Fruit fly (Drosophila melanogaster) whole organism, prepupa: Measurements from ENCODE around the gene CG15728.
A peak's percentile ranks its signal among the peaks of the same experiment; 100 is the strongest.

Experiments used
- Blimp-1 ChIP-seq: fragments of 200-800 bp; sonication (Bioruptor generic); optimal IDR thresholded peaks from 3 replicates; lab custom pipeline; 2017; ENCODE audit warnings: missing biosample characterization, missing genetic modification characterization, mild to moderate bottlenecking, moderate library complexity, missing genetic modification reagents
- CG10631 ChIP-seq: fragments of 200-800 bp; sonication (Bioruptor generic); optimal IDR thresholded peaks from 2 replicates; lab custom pipeline; 2016; ENCODE audit warnings: missing biosample characterization, missing genetic modification characterization
- CG10669 ChIP-seq: fragments of 200-800 bp; sonication (Bioruptor generic); optimal IDR thresholded peaks from 3 replicates; lab custom pipeline; 2018; ENCODE audit warnings: missing biosample characterization, mild to moderate bottlenecking, missing genetic modification characterization, moderate library complexity
- CG11294 ChIP-seq: fragments of 200-800 bp; sonication (Bioruptor generic); IDR thresholded peaks from 2 replicates; pipeline ENCODE4 v1.3.6; 2022; ENCODE audit warnings: missing biosample characterization, missing genetic modification characterization
- CG11762 ChIP-seq: fragments of 200-800 bp; sonication (Bioruptor generic); optimal IDR thresholded peaks from 3 replicates; lab custom pipeline; 2016; ENCODE audit warnings: missing biosample characterization, missing genetic modification characterization; ENCODE audit not compliant: insufficient read depth
- CG11902 ChIP-seq: fragments of 200-800 bp; sonication (Bioruptor generic); optimal IDR thresholded peaks from 3 replicates; lab custom pipeline; 2016; ENCODE audit warnings: missing biosample characterization, missing genetic modification characterization
- CG15336 ChIP-seq: fragments of 200-800 bp; sonication (Bioruptor generic); IDR thresholded peaks from 2 replicates; pipeline ENCODE4 v1.3.6; 2022; ENCODE audit warnings: missing biosample characterization, missing genetic modification characterization
- CG1621 ChIP-seq: fragments of 200-800 bp; sonication (Bioruptor generic); optimal IDR thresholded peaks from 3 replicates; lab custom pipeline; 2018; ENCODE audit warnings: missing biosample characterization, mild to moderate bottlenecking, missing genetic modification characterization
- CG16779 ChIP-seq: fragments of 200-800 bp; sonication (Bioruptor generic); optimal IDR thresholded peaks from 3 replicates; lab custom pipeline; 2017; ENCODE audit warnings: missing biosample characterization, mild to moderate bottlenecking, missing genetic modification characterization
- CG3032 ChIP-seq: fragments of 200-800 bp; optimal IDR thresholded peaks from 2 replicates; lab custom pipeline; 2019; ENCODE audit warnings: missing biosample characterization, mild to moderate bottlenecking, missing genetic modification characterization, moderate library complexity
- CG31627 ChIP-seq: fragments of 200-800 bp; sonication (Bioruptor generic); optimal IDR thresholded peaks from 3 replicates; lab custom pipeline; 2016; ENCODE audit warnings: missing biosample characterization, missing genetic modification characterization
- CG34406 ChIP-seq: fragments of 200-800 bp; sonication (Bioruptor generic); optimal IDR thresholded peaks from 3 replicates; lab custom pipeline; 2016; ENCODE audit warnings: missing biosample characterization, missing genetic modification characterization
- CG3919 ChIP-seq: fragments of 200-800 bp; sonication (Bioruptor generic); optimal IDR thresholded peaks from 3 replicates; lab custom pipeline; 2016; ENCODE audit warnings: missing biosample characterization, missing genetic modification characterization
- CG4318 ChIP-seq: fragments of 200-800 bp; sonication (Bioruptor generic); optimal IDR thresholded peaks from 3 replicates; lab custom pipeline; 2017; ENCODE audit warnings: missing biosample characterization, mild to moderate bottlenecking, missing genetic modification characterization
- CG6163 ChIP-seq: fragments of 200-800 bp; sonication (Bioruptor generic); IDR thresholded peaks from 3 replicates; pipeline ENCODE4 v1.3.6; 2022; ENCODE audit warnings: missing biosample characterization, missing genetic modification characterization
- CG6276 ChIP-seq: fragments of 200-800 bp; sonication (Bioruptor generic); optimal IDR thresholded peaks from 2 replicates; lab custom pipeline; 2017; ENCODE audit warnings: missing biosample characterization, mild to moderate bottlenecking, missing genetic modification characterization
- CG6792 ChIP-seq: fragments of 200-800 bp; sonication (Bioruptor generic); optimal IDR thresholded peaks from 3 replicates; lab custom pipeline; 2016; ENCODE audit warnings: missing biosample characterization, missing genetic modification characterization
- CG6854 ChIP-seq: fragments of 200-800 bp; sonication (Bioruptor generic); optimal IDR thresholded peaks from 2 replicates; lab custom pipeline; 2017; ENCODE audit warnings: missing biosample characterization, mild to moderate bottlenecking, missing genetic modification characterization
- CG7368 ChIP-seq: fragments of 200-800 bp; sonication (Bioruptor generic); optimal IDR thresholded peaks from 3 replicates; lab custom pipeline; 2016; ENCODE audit warnings: missing biosample characterization, missing genetic modification characterization
- CG8119 ChIP-seq: fragments of 200-800 bp; sonication (Bioruptor generic); IDR thresholded peaks from 3 replicates; pipeline ENCODE4 v1.3.6; 2022; ENCODE audit warnings: missing biosample characterization, missing genetic modification characterization
- CG8319 ChIP-seq: fragments of 200-800 bp; sonication (Bioruptor generic); optimal IDR thresholded peaks from 3 replicates; lab custom pipeline; 2016; ENCODE audit warnings: missing biosample characterization, missing genetic modification characterization
- CG8632 ChIP-seq: fragments of 200-800 bp; sonication (Bioruptor generic); optimal IDR thresholded peaks from 3 replicates; lab custom pipeline; 2016; ENCODE audit warnings: missing biosample characterization, missing genetic modification characterization
- CG9139 ChIP-seq: fragments of 200-800 bp; sonication (Bioruptor generic); optimal IDR thresholded peaks from 3 replicates; lab custom pipeline; 2017; ENCODE audit warnings: missing biosample characterization, mild to moderate bottlenecking, missing genetic modification characterization
- Eip75B ChIP-seq: fragments of 200-800 bp; sonication (Bioruptor generic); optimal IDR thresholded peaks from 3 replicates; lab custom pipeline; 2016; ENCODE audit warnings: missing biosample characterization, missing genetic modification characterization
- Eip78C ChIP-seq: fragments of 200-800 bp; sonication (Bioruptor generic); peaks from one replicate; lab custom pipeline; 2016; ENCODE audit warnings: missing biosample characterization, missing genetic modification characterization
- Ets21C ChIP-seq: fragments of 200-800 bp; sonication (Bioruptor generic); optimal IDR thresholded peaks from 3 replicates; lab custom pipeline; 2016; ENCODE audit warnings: missing biosample characterization, missing genetic modification characterization
- Gug ChIP-seq: fragments of 200-800 bp; sonication (Bioruptor generic); IDR thresholded peaks from 2 replicates; pipeline ENCODE4 v1.3.6; 2022; ENCODE audit warnings: missing biosample characterization, missing genetic modification characterization
- Hr38 ChIP-seq: sonication (Bioruptor generic); optimal IDR thresholded peaks from 2 replicates; lab custom pipeline; 2016; ENCODE audit warnings: missing biosample characterization, missing genetic modification characterization
- Hr39 ChIP-seq: fragments of 200-800 bp; sonication (Bioruptor generic); optimal IDR thresholded peaks from 2 replicates; lab custom pipeline; 2016; ENCODE audit warnings: missing biosample characterization, missing genetic modification characterization
- Hr4 ChIP-seq: fragments of 200-800 bp; sonication (Bioruptor generic); optimal IDR thresholded peaks from 3 replicates; lab custom pipeline; 2016; ENCODE audit warnings: missing biosample characterization, missing genetic modification characterization
- Lpt ChIP-seq: fragments of 200-800 bp; sonication (Bioruptor generic); optimal IDR thresholded peaks from 3 replicates; lab custom pipeline; 2016; ENCODE audit warnings: missing biosample characterization, missing genetic modification characterization
- Met ChIP-seq: fragments of 200-800 bp; sonication (Bioruptor generic); optimal IDR thresholded peaks from 3 replicates; lab custom pipeline; 2016; ENCODE audit warnings: missing biosample characterization, missing genetic modification characterization
- OdsH ChIP-seq: fragments of 200-800 bp; sonication (Bioruptor generic); optimal IDR thresholded peaks from 3 replicates; lab custom pipeline; 2016; ENCODE audit warnings: missing biosample characterization, missing genetic modification characterization
- Smox ChIP-seq: fragments of 200-800 bp; sonication (Bioruptor generic); optimal IDR thresholded peaks from 3 replicates; lab custom pipeline; 2016; ENCODE audit warnings: missing biosample characterization, missing genetic modification characterization
- Sox102F ChIP-seq: fragments of 200-800 bp; sonication (Bioruptor generic); optimal IDR thresholded peaks from 2 replicates; lab custom pipeline; 2016; ENCODE audit warnings: missing biosample characterization, mild to moderate bottlenecking, missing genetic modification characterization
- Sox15 ChIP-seq: fragments of 200-800 bp; sonication (Bioruptor generic); optimal IDR thresholded peaks from 3 replicates; lab custom pipeline; 2016; ENCODE audit warnings: missing biosample characterization, missing genetic modification characterization
- achi ChIP-seq: fragments of 200-800 bp; sonication (Bioruptor generic); optimal IDR thresholded peaks from 3 replicates; lab custom pipeline; 2016; ENCODE audit warnings: missing biosample characterization, missing genetic modification characterization
- acj6 ChIP-seq: fragments of 200-800 bp; sonication (Bioruptor generic); optimal IDR thresholded peaks from 3 replicates; lab custom pipeline; 2016; ENCODE audit warnings: missing biosample characterization, missing genetic modification characterization
- cyc ChIP-seq: fragments of 200-800 bp; sonication (Bioruptor generic); optimal IDR thresholded peaks from 3 replicates; lab custom pipeline; 2016; ENCODE audit warnings: missing biosample characterization, missing genetic modification characterization
- eg ChIP-seq: fragments of 200-800 bp; sonication (Bioruptor generic); IDR thresholded peaks from 3 replicates; pipeline ENCODE4 v1.3.6; 2022; ENCODE audit warnings: missing biosample characterization, missing genetic modification characterization
- fd59A ChIP-seq: fragments of 200-800 bp; sonication (Bioruptor generic); optimal IDR thresholded peaks from 2 replicates; lab custom pipeline; 2017; ENCODE audit warnings: missing biosample characterization, mild to moderate bottlenecking, missing genetic modification characterization, missing genetic modification reagents
- fkh ChIP-seq: fragments of 200-800 bp; sonication (Bioruptor generic); optimal IDR thresholded peaks from 3 replicates; lab custom pipeline; 2017; ENCODE audit warnings: missing biosample characterization, mild to moderate bottlenecking, missing genetic modification characterization, moderate library complexity
- lz ChIP-seq: fragments of 200-800 bp; sonication (Bioruptor generic); optimal IDR thresholded peaks from 3 replicates; lab custom pipeline; 2016; ENCODE audit warnings: missing biosample characterization, missing genetic modification characterization
- salr ChIP-seq, 2 experiments: fragments of 200-800 bp; sonication (Bioruptor generic); optimal IDR thresholded peaks; 3 replicates each; lab custom pipeline; 2016 to 2018; ENCODE audit warnings: missing biosample characterization in 2 of 2, missing genetic modification characterization in 2 of 2, mild to moderate bottlenecking in 1 of 2
- svp ChIP-seq: fragments of 200-800 bp; sonication (Bioruptor generic); peaks from one replicate; lab custom pipeline; 2016; ENCODE audit warnings: missing biosample characterization, missing genetic modification characterization
- topi ChIP-seq: fragments of 200-800 bp; sonication (Bioruptor generic); optimal IDR thresholded peaks from 3 replicates; lab custom pipeline; 2016; ENCODE audit warnings: missing biosample characterization, missing genetic modification characterization

CG15728 gene

DNA sequence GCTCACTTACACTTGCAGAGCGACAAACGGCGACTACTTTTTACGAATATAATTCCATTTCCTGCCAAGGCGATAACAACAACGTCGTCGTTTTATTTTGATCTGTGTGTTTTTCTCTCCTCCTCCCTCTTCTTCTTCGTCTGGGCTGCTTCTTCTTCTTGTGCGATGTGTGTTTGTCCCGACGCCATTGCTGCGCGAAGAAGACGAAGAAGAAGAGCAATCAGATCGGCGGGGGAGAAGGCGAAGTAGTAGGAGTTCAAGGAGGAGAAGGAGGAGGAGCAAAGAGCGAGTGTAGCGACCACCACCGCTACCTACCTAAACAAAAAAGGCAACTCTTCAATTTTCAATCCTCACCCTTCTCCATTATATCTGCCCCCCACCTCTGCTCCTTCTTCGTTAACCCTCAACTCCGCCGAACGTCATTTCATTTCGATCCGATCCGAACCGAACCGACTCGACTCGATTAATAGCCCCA, 39.4 kb downstream of the CG15728 start (continued):
- TF ChIP-seq CG16779 (tag; lab: Kevin White, UChicago) = no peak
- TF ChIP-seq CG3919 (GFP tag; lab: Kevin White, UChicago) = no peak
- peak; percentile 68 for TF ChIP-seq svp (GFP tag; lab: Kevin White, UChicago)
- TF ChIP-seq fd59A (GFP tag; lab: Kevin White, UChicago) = no peak
- TF ChIP-seq CG11762 (GFP tag; lab: Kevin White, UChicago) = no peak
- no peak for TF ChIP-seq CG6792 (GFP tag; lab: Kevin White, UChicago)
- TF ChIP-seq Eip78C (GFP tag; lab: Kevin White, UChicago) = no peak
- no peak for TF ChIP-seq OdsH (GFP tag; lab: Kevin White, UChicago)
- TF ChIP-seq CG8632 (GFP tag; lab: Kevin White, UChicago) = no peak
- no peak for TF ChIP-seq Blimp-1 (GFP tag; lab: Kevin White, UChicago)
- no peak for TF ChIP-seq Hr38 (GFP tag; lab: Kevin White, UChicago)
- 0 out of 3 replicates have a peak, but pooled peaks have one; percentile 19 for TF ChIP-seq eg (GFP tag; lab: Robert Waterston, UW)
- no peak for TF ChIP-seq topi (GFP tag; lab: Kevin White, UChicago)
- TF ChIP-seq CG6276 (GFP tag; lab: Kevin White, UChicago) = no peak
- TF ChIP-seq CG10669 (GFP tag; lab: Kevin White, UChicago) = no peak
- TF ChIP-seq Sox102F (GFP tag; lab: Kevin White, UChicago) = no peak
- TF ChIP-seq CG7368 = no peak
- TF ChIP-seq CG6163 = peak; percentile 25; the same call in 1 of the 3 replicates
- peak; percentile 4 for TF ChIP-seq CG6854 (GFP tag; lab: Kevin White, UChicago)
- TF ChIP-seq CG8319 (GFP tag; lab: Kevin White, UChicago) = no peak
- TF ChIP-seq CG11294 (GFP tag; lab: Robert Waterston, UW) = no peak
- TF ChIP-seq Lpt (GFP tag; lab: Kevin White, UChicago) = no peak
- TF ChIP-seq CG3032 (tag; lab: Kevin White, UChicago) = peak; percentile 30
- TF ChIP-seq Met (GFP tag; lab: Kevin White, UChicago) = no peak
- no peak for TF ChIP-seq Ets21C
- no peak for TF ChIP-seq CG34406 (GFP tag; lab: Kevin White, UChicago)
- no peak for TF ChIP-seq CG10631 (GFP tag; lab: Kevin White, UChicago)
- TF ChIP-seq Hr39 (GFP tag; lab: Kevin White, UChicago) = no peak
- peak; percentile 42 for TF ChIP-seq CG9139 (GFP tag; lab: Kevin White, UChicago)
- TF ChIP-seq achi (GFP tag; lab: Kevin White, UChicago) = no peak
- TF ChIP-seq salr (GFP tag; optimal IDR thresholded peaks at IDR 0.05; lab: Kevin White, UChicago) = no peak
- no peak for TF ChIP-seq CG31627 (GFP tag; lab: Kevin White, UChicago)

DNA sequence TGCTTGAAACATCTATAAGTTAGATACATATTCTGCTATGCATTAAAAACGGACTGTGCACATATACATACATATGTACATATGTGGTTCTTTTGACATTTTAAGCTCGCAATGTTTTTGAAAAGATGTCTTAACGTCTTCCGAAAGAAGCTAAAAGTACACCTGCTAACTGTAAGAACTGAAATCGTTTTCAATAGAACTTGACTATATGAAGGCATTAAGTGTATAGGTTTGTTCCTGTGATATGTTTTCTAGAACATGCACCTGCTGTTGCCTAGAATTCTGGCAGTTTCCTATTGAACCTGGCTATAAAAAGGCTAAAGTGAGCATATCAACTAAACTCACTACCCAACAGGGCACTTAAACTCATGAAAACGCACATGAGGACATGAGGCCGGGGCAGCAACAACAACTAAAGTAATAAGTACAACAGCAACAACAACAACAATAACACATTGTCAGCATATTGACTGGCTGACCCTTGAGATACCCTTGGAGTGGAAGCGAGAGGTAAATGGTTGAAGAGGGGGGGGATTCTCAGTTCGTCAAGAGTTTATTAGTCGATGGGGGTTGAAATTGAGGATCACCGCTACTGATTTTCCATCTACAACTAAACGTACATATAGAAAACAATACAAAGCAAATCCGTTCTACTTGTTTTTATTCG, 40.2 kb downstream of the CG15728 start:
- TF ChIP-seq CG10631 (GFP tag; lab: Kevin White, UChicago) (no peak), CG8632 (GFP tag; lab: Kevin White, UChicago) (peak; percentile 5), svp (GFP tag; lab: Kevin White, UChicago) (peak; percentile 84), Eip78C (GFP tag; lab: Kevin White, UChicago) (peak; percentile 50)
- TF ChIP-seq, all 60 proteins: peak for 3

DNA sequence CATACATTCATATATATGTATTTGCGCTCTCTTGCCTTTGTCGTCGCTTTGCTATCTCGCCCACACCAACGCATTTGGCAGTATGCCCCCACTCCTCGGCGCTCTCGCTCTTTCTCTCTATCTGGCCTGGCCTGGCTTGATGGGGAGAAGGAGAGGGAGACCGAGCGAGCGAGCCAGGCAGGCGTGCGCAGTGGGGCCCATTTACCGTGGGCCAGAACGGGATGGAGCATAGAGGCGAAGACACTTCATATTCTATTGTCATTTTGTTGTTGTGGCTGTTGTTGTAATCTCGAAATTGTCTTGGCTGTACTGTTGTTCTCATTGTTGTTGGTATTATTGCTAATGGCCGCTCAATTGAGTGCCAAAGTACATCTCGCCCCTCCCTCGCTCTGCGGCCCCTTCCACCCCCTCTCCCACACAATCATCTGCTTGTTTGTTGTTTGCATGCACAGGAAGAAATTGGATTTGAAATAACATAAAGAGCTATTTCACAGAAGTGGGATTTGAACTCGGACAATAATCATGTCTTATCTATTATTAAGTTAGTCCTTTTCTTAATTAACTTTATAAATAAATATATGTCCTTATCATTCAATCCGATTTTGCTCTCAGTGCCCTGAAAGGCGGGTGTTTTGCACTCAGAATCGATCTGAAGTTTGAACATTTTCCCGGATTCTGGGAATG, 41.2 kb downstream of the CG15728 start:
- TF ChIP-seq Smox = peak; percentile 81
- TF ChIP-seq salr (GFP tag; optimal IDR thresholded peaks at IDR 0.05; lab: Kevin White, UChicago) = peak; percentile 64 to 86
- peak; percentile 82 for TF ChIP-seq cyc (GFP tag; lab: Kevin White, UChicago)
- peak; percentile 93 for TF ChIP-seq CG8119 (GFP tag; lab: Robert Waterston, UW)
- peak; percentile 94 for TF ChIP-seq CG15336
- TF ChIP-seq CG4318 (GFP tag; lab: Kevin White, UChicago) = peak; percentile 83
- peak; percentile 97 for TF ChIP-seq eg (GFP tag; lab: Robert Waterston, UW)
- peak; percentile 89 for TF ChIP-seq topi (GFP tag; lab: Kevin White, UChicago)
- peak; percentile 91 for TF ChIP-seq CG11294 (GFP tag; lab: Robert Waterston, UW)
- TF ChIP-seq lz (GFP tag; lab: Kevin White, UChicago) = peak; percentile 82
- TF ChIP-seq Eip75B (GFP tag; lab: Kevin White, UChicago) = peak; percentile 71
- peak; percentile 73 for TF ChIP-seq CG11902
- peak; percentile 85 for TF ChIP-seq CG1621 (tag; lab: Kevin White, UChicago)
- peak; percentile 78 for TF ChIP-seq CG11762 (GFP tag; lab: Kevin White, UChicago)
- peak; percentile 76 for TF ChIP-seq Sox15 (GFP tag; lab: Kevin White, UChicago)
- TF ChIP-seq acj6 (GFP tag; lab: Kevin White, UChicago) = peak; percentile 89
- TF ChIP-seq fkh = peak; percentile 96
- peak; percentile 94 for TF ChIP-seq Eip78C (GFP tag; lab: Kevin White, UChicago)
- TF ChIP-seq Hr4 = peak; percentile 74
- TF ChIP-seq CG31627 (GFP tag; lab: Kevin White, UChicago) = peak; percentile 80
- peak; percentile 95 for TF ChIP-seq Gug (GFP tag; lab: Robert Waterston, UW)
